Worm (Caenorhabditis elegans): Measurements from ENCODE around the gene K09C8.9.

DNA sequence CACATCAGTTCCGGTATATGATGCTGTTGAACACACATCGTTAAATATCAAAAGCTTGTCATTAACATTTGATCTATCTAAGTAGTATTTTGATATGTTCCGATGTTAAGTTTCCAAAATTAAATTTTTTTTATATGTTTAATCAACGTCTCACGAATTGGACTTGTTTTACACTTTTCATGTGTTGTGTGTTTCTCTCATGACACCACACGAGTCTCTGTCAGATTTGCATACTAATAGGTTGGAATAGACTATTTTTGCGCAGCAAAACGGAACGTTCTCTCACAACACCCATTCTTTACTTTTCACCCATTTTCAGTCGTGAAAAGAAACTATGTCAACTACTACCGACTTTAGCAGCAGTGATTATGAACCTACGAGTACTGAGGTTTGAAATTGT, 3.0 kb upstream of the K09C8.9 start, which contains the start of gene K09C8.8:
- TF ChIP-seq tab-1 (GFP tag; IDR thresholded peaks at IDR 0.05), result no peak
- no peak for TF ChIP-seq flt-1 (GFP tag; IDR thresholded peaks at IDR 0.05)
- no peak for TF ChIP-seq klf-2 (GFP tag; conservative IDR thresholded peaks at IDR 0.05)
- TF ChIP-seq ztf-29 (GFP tag; IDR thresholded peaks at IDR 0.05), result no peak
- TF ChIP-seq cog-1 (tag; optimal IDR thresholded peaks at IDR 0.05), result no peak
- no peak for TF ChIP-seq T22C8.4 (GFP tag; IDR thresholded peaks at IDR 0.05)
- no peak for TF ChIP-seq ztf-23 (GFP tag; IDR thresholded peaks at IDR 0.05)
- no peak for TF ChIP-seq med-1 (GFP tag; optimal IDR thresholded peaks at IDR 0.05; ENCODE audit: insufficient read depth)

Measured in whole organism, midembryonic.